Worm (Caenorhabditis elegans): Measurements from ENCODE around the gene ooc-3.

The ooc-3 gene

ce11 chrII:11510373-11510772 lies 15.3 kb upstream of the ooc-3 start, which contains the start of gene npr-41:
npr-41 (plus strand) TSS chrII:11510673.
- no peak for TF ChIP-seq unc-62 (GFP tag; optimal IDR thresholded peaks at IDR 0.05)

ce11 chrII:11503761-11504160 lies 8.6 kb upstream of the ooc-3 start:
- TF ChIP-seq unc-62 (GFP tag; optimal IDR thresholded peaks at IDR 0.05): no peak

ce11 chrII:11501956-11502355 lies 6.8 kb upstream of the ooc-3 start:
- no peak for TF ChIP-seq unc-62 (GFP tag; optimal IDR thresholded peaks at IDR 0.05)

DNA sequence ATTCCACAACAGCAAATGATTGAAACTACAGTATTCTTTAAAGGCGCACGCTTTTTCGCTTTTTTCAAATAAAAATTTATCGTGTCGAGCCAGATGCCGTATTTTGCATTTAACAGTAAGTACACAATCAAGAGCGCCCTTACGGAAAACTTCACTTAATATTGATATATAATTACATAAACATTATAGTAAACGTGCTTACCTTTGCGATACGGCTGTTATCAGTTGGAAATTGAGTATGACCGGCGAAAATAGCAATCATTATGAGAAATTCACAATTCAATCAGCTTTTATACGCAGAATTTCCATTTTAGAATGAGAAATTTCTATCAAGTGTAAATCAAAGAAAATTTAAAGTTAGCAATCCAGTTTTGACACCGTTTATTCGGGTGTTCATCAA lies 5.1 kb upstream of the ooc-3 start, which contains the start of gene B0334.20:
Gene B0334.20 (minus strand): TSS at position 262 of the 400 bp plus-strand sequence.
- no peak for TF ChIP-seq unc-62 (GFP tag; optimal IDR thresholded peaks at IDR 0.05)

DNA sequence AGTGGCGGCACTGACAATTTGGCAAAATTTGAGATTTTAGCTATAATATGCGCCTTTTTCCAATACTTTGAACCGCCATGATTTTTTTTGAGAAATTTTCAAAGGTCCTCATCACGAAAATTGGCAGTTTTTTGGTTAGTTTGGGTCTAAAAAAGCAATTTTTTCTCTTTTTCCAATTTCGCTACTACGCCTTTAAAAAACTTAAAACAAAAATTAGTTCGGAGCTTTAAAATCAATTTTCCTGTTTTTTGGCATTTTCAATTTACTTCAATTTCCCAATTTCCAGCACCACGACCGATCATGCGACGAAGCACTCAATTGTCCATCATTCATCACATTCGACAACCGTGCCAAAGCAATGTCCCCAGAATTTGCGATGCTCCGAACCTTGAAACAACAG lies 2.2 kb upstream of the ooc-3 start, which contains the start of gene B0334.5:
Gene B0334.5 (plus strand): TSS at position 301 of the 400 bp plus-strand sequence.
- no peak for TF ChIP-seq unc-62 (GFP tag; optimal IDR thresholded peaks at IDR 0.05)

- no peak for TF ChIP-seq unc-62 (GFP tag; optimal IDR thresholded peaks at IDR 0.05)
These were observed 1.6 kb upstream of the ooc-3 start, which contains the start of gene emc-5 for ce11 chrII:11496767-11497166. emc-5 (plus strand) TSS chrII:11496780.

DNA sequence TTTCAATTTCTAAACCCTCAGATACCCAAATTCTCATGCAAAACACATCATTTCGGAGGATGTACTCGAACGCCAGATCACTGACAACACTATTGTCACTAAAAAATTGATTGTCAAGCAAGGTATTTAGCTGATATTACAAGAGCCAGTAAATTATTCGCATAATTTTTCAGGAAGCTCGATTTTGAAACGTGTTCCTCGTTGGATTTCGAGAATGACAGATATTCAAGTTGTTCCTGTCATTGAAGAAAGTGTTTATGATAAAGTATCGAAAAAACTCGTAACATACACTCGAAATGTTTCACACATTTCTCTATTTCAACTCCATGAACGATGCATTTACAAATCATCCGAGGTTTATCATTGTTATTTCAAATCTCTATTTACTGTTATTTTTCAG lies 685 bp upstream of the ooc-3 start:
- TF ChIP-seq unc-62 (GFP tag; optimal IDR thresholded peaks at IDR 0.05): no peak

ce11 chrII:11492843-11493242 lies 2.3 kb downstream of the ooc-3 start, which contains the start of gene hacl-1:
hacl-1 (minus strand) TSS chrII:11492963.
- no peak for TF ChIP-seq unc-62 (GFP tag; optimal IDR thresholded peaks at IDR 0.05)

ce11 chrII:11487999-11488398 lies 7.1 kb downstream of the ooc-3 start, which contains the start of gene B0334.13:
B0334.13 (plus strand) TSS chrII:11488299.
- no peak for TF ChIP-seq unc-62 (GFP tag; optimal IDR thresholded peaks at IDR 0.05)

DNA sequence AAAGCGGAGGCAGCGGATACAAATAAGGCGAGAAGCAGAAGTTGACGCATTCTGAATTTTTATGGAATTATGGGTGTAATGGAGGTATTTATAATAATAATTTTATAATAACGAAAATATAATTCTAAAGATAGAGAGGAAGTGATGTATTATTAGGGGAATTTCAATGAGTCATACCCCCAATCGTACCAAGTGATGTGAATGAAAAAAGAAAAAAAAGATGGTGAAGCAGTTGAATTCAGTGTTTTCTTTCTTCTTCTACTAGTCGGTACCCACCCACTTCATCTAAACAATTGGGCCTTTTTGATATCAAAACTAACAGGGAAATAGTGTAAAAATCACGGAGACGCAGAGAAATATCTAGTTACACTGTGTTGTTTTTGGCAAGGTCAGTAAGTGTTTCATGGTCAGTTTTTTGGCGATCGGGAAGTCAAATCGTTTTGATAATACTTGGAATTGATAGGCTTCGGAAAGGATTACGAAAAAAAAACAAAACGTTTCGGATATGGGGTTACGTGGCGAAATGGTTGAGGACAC lies 8.4 kb downstream of the ooc-3 start, which contains the start of gene ttr-18:
Gene ttr-18 (minus strand): TSS at position 51 of the 537 bp plus-strand sequence.
- TF ChIP-seq unc-62 (GFP tag; optimal IDR thresholded peaks at IDR 0.05): no peak

- no peak for TF ChIP-seq unc-62 (GFP tag; optimal IDR thresholded peaks at IDR 0.05)
These were observed 9.9 kb downstream of the ooc-3 start, which contains the start of gene twk-5 for ce11 chrII:11485200-11485599. twk-5 (minus strand) TSS chrII:11485300.

- TF ChIP-seq unc-62 (GFP tag; optimal IDR thresholded peaks at IDR 0.05): no peak
These were observed 10.5 kb downstream of the ooc-3 start for ce11 chrII:11484600-11484999.

ce11 chrII:11479076-11479475 lies 16.0 kb downstream of the ooc-3 start, which contains the start of gene W02B12.12:
W02B12.12 (minus strand) TSS chrII:11479176.
- TF ChIP-seq unc-62 (GFP tag; optimal IDR thresholded peaks at IDR 0.05): no peak

DNA sequence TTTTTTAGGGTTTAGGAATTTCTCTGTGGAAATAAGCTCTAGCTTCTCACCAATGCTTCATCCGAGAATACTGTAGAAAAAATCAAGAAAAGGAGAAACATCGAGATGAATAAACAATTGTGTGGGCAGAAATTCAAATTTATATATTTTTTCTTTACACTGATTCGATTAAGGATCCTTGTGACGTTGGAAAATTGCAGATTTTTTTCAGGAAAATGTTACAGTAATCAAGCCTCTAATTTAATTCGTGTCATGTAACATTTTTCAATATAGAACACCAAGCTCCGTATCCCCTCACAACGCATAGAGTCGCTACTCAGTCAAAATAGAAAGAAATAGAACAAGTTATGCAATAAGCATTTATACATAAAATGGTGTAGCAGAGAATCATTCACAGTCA lies 18.7 kb downstream of the ooc-3 start, which contains the start of gene W02B12.16:
Gene W02B12.16 (minus strand): TSS at position 101 of the 400 bp plus-strand sequence.
- no peak for TF ChIP-seq unc-62 (GFP tag; optimal IDR thresholded peaks at IDR 0.05)

ce11 chrII:11473525-11474181 lies 21.5 kb downstream of the ooc-3 start, which contains the start of the genes metl-1 and W02B12.11:
metl-1 (minus strand) TSS chrII:11473575.
W02B12.11 (plus strand) TSS chrII:11473861.
- no peak for TF ChIP-seq unc-62 (GFP tag; optimal IDR thresholded peaks at IDR 0.05)

DNA sequence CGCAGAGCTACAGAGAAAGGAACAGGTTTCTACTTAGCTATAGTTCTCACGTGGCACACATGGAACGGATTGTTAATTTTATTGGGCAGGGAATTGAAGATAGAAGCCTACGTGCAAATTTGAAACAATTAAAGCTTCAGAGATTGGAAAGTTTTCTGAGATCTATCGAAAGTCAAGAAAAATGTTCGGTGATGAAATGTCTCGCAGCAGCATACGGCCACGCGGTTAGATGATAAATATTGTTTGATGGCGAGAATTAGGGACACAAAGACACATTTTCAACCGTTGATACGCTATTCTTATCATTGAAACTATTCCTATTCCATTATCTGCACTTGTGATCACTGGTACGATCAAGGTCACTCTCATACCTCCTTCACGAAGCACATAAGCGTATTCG lies 22.6 kb downstream of the ooc-3 start:
- no peak for TF ChIP-seq unc-62 (GFP tag; optimal IDR thresholded peaks at IDR 0.05)

DNA sequence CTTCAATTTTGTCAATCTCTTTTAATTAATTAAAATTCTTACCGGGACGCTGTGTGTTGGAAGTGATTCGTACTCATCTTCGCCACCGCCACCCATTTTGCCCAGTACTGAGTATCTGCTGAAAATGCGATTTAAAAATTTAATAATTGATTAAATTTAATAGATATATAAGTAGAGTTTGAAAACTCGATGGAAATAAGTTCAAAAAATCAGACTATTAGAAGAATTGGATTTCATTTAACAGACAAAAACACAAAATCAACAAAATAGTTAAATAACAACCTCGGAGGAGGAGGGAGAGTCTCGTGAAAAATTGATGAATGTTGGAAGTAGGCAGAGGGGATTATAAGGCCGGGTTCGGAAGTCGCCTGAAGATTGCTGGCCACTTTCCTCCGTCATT lies 23.2 kb downstream of the ooc-3 start, which contains the start of gene mfn-1:
Gene mfn-1 (minus strand): TSS at position 101 of the 400 bp plus-strand sequence.
- TF ChIP-seq unc-62 (GFP tag; optimal IDR thresholded peaks at IDR 0.05): no peak

Data from whole organism, dauer.